Worm (Caenorhabditis elegans) whole organism, L1 larva: ENCODE measurements around the gene abu-8.

Experiments used
- ama-1 ChIP-seq: fragments of 150-350 bp; optimal IDR thresholded peaks from 2 replicates; lab custom pipeline; 2014
- ceh-82 ChIP-seq, 3 experiments: fragments of 150-350 bp in 1 of 3; sonication (generic microtip) in 2 of 3; optimal IDR thresholded peaks; 2 replicates each; lab custom pipeline; 2014 to 2017; ENCODE audit warnings: missing biosample characterization in 3 of 3, missing genetic modification characterization in 3 of 3
- efl-1 ChIP-seq, 4 experiments: fragments of 150-350 bp; optimal IDR thresholded peaks in 3 of 4; peaks in 1 of 4; 1 replicate in 1 of 4; 2 replicates in 3 of 4; lab custom pipeline; 2014; ENCODE audit warnings: missing biosample characterization in 2 of 4, missing genetic modification characterization in 2 of 4, missing genetic modification reagents in 2 of 4
- egl-27 ChIP-seq, 2 experiments: fragments of 150-350 bp in 1 of 2; sonication (generic microtip); optimal IDR thresholded peaks; 3 replicates each; lab custom pipeline; 2017 to 2018; ENCODE audit warnings: missing biosample characterization in 2 of 2, missing genetic modification characterization in 2 of 2, missing genetic modification reagents in 2 of 2
- irx-1 ChIP-seq: sonication (generic microtip); optimal IDR thresholded peaks from 2 replicates; lab custom pipeline; 2016; ENCODE audit warnings: missing genetic modification characterization, missing compliant biosample characterization
- snu-23 ChIP-seq: sonication (generic microtip); optimal IDR thresholded peaks from 2 replicates; lab custom pipeline; 2016; ENCODE audit warnings: missing genetic modification characterization, missing compliant biosample characterization
- unc-62 ChIP-seq: fragments of 150-350 bp; optimal IDR thresholded peaks from 2 replicates; lab custom pipeline; 2014; ENCODE audit warnings: missing biosample characterization, missing genetic modification reagents, missing genetic modification characterization

DNA sequence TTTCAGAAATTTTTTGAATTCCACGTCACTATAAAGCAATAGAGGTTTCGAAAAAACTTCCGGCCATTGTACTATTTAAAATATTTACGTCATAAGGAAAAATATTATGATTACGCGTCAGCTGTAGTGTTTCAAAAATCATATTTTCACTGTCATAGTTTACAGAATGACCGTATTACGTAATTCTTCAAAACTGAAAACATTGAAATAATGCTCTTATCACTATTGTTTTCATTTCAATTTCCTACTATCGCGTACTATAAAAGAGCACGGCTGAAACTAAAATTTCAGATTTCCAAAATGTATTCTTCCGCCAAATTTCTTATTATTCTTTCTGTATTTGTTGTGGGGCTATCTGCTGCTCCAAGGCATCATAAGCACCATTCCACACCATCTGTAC, 49.9 kb downstream of the abu-8 start, which contains the start of gene F14F9.2:
- TF ChIP-seq ceh-82 (tag; optimal IDR thresholded peaks at IDR 0.05; lab: Kevin White, UChicago) (no peak), egl-27 (tag; optimal IDR thresholded peaks at IDR 0.05; lab: Kevin White, UChicago) (no peak), unc-62 (GFP tag; lab: Kevin White, UChicago) (no peak), irx-1 (no peak), efl-1 (optimal IDR thresholded peaks at IDR 0.05; lab: Kevin White, UChicago) (no peak), efl-1 (GFP tag; optimal IDR thresholded peaks at IDR 0.05 in 1 of 2; lab: Kevin White, UChicago) (no peak), snu-23 (GFP tag; lab: Kevin White, UChicago) (no peak), ama-1 (lab: Kevin White, UChicago) (no peak)
